Fruit fly (Drosophila melanogaster) whole organism, embryonic: Measurements from ENCODE around the gene CG18810.

Experiments used
- B-H2 ChIP-seq: fragments of 200-800 bp; sonication (Bioruptor generic); optimal IDR thresholded peaks from 2 replicates; lab custom pipeline; 2018; ENCODE audit warnings: missing biosample characterization, mild to moderate bottlenecking, missing genetic modification characterization
- CG11093 ChIP-seq: fragments of 200-800 bp; sonication (Bioruptor generic); IDR thresholded peaks from 3 replicates; pipeline ENCODE4 v1.3.6; 2022; ENCODE audit warnings: missing biosample characterization, missing genetic modification characterization
- CG12744 ChIP-seq: fragments of 200-800 bp; sonication (Bioruptor generic); optimal IDR thresholded peaks from 2 replicates; lab custom pipeline; 2016; ENCODE audit warnings: missing biosample characterization, missing genetic modification characterization
- CG12942 ChIP-seq: fragments of 200-800 bp; sonication (Bioruptor generic); optimal IDR thresholded peaks from 3 replicates; lab custom pipeline; 2016; ENCODE audit warnings: missing biosample characterization, missing genetic modification characterization
- CG13424 ChIP-seq: fragments of 200-800 bp; sonication (Bioruptor generic); optimal IDR thresholded peaks from 2 replicates; lab custom pipeline; 2019; ENCODE audit warnings: missing biosample characterization, mild to moderate bottlenecking, missing genetic modification characterization, moderate library complexity
- CG14050 ChIP-seq: fragments of 200-800 bp; sonication (Bioruptor generic); IDR thresholded peaks from 3 replicates; pipeline ENCODE4 v1.3.6; 2022; ENCODE audit warnings: missing biosample characterization, missing genetic modification characterization
- CG14441 ChIP-seq: fragments of 200-800 bp; sonication (Bioruptor generic); IDR thresholded peaks from 2 replicates; pipeline ENCODE4 v1.3.6; 2022; ENCODE audit warnings: missing biosample characterization, missing genetic modification characterization
- CG14710 ChIP-seq: fragments of 200-800 bp; sonication (Bioruptor generic); optimal IDR thresholded peaks from 3 replicates; lab custom pipeline; 2019; ENCODE audit warnings: missing biosample characterization, mild to moderate bottlenecking, missing genetic modification characterization, moderate library complexity
- CG16813 ChIP-seq: fragments of 200-800 bp; sonication (Bioruptor generic); IDR thresholded peaks from 3 replicates; pipeline ENCODE4 v1.3.6; 2022; ENCODE audit warnings: missing biosample characterization, missing genetic modification characterization; ENCODE audit not compliant: partially characterized antibody
- CG18011 ChIP-seq: fragments of 200-800 bp; sonication (Bioruptor generic); optimal IDR thresholded peaks from 2 replicates; lab custom pipeline; 2017; ENCODE audit warnings: missing biosample characterization, missing genetic modification characterization, mild to moderate bottlenecking, moderate library complexity, missing genotype
- CG18764 ChIP-seq: fragments of 200-800 bp; sonication (Bioruptor generic); optimal IDR thresholded peaks from 3 replicates; lab custom pipeline; 2016; ENCODE audit warnings: missing biosample characterization, missing genetic modification characterization
- CG2875 ChIP-seq: fragments of 200-800 bp; sonication (Bioruptor generic); optimal IDR thresholded peaks from 2 replicates; lab custom pipeline; 2017; ENCODE audit warnings: missing biosample characterization, mild to moderate bottlenecking, missing genetic modification characterization, missing genetic modification reagents
- CG4424 ChIP-seq: fragments of 200-800 bp; sonication (Bioruptor generic); optimal IDR thresholded peaks from 3 replicates; lab custom pipeline; 2016; ENCODE audit warnings: missing biosample characterization, missing genetic modification characterization
- CG4617 ChIP-seq: fragments of 200-800 bp; sonication (Bioruptor generic); optimal IDR thresholded peaks from 3 replicates; lab custom pipeline; 2016; ENCODE audit warnings: missing biosample characterization, missing genetic modification characterization, borderline replicate concordance
- CG6654 ChIP-seq: fragments of 200-800 bp; sonication (Bioruptor generic); optimal IDR thresholded peaks from 2 replicates; lab custom pipeline; 2017; ENCODE audit warnings: missing biosample characterization, mild to moderate bottlenecking, missing genetic modification characterization
- CG6689 ChIP-seq: fragments of 200-800 bp; sonication (Bioruptor generic); IDR thresholded peaks from 2 replicates; pipeline ENCODE4 v1.3.6; 2022; ENCODE audit warnings: missing biosample characterization, missing genetic modification characterization
- CG6765 ChIP-seq: fragments of 200-800 bp; sonication (Bioruptor generic); optimal IDR thresholded peaks from 3 replicates; lab custom pipeline; 2017; ENCODE audit warnings: missing biosample characterization, mild to moderate bottlenecking, missing genetic modification characterization
- CG6813 ChIP-seq: fragments of 200-800 bp; sonication (Bioruptor generic); optimal IDR thresholded peaks from 2 replicates; lab custom pipeline; 2017; ENCODE audit warnings: missing biosample characterization, missing genetic modification characterization, mild to moderate bottlenecking, moderate library complexity, missing genetic modification reagents
- CG8388 ChIP-seq: fragments of 200-800 bp; sonication (Bioruptor generic); optimal IDR thresholded peaks from 2 replicates; lab custom pipeline; 2019; ENCODE audit warnings: missing biosample characterization, mild to moderate bottlenecking, missing genetic modification characterization, moderate library complexity
- CG8765 ChIP-seq: fragments of 200-800 bp; sonication (Bioruptor generic); IDR thresholded peaks from 2 replicates; pipeline ENCODE4 v1.3.6; 2022; ENCODE audit warnings: missing biosample characterization, missing genetic modification characterization
- CG9609 ChIP-seq: fragments of 200-800 bp; sonication (Bioruptor generic); optimal IDR thresholded peaks from 3 replicates; lab custom pipeline; 2016; ENCODE audit warnings: missing biosample characterization, missing genetic modification characterization
- E2f2 ChIP-seq: fragments of 200-800 bp; sonication (Bioruptor generic); IDR thresholded peaks from 2 replicates; pipeline ENCODE4 v1.3.6; 2022; ENCODE audit warnings: missing biosample characterization, missing genetic modification characterization
- Gug ChIP-seq: fragments of 200-800 bp; sonication (Bioruptor generic); IDR thresholded peaks from 4 replicates; pipeline ENCODE4 v1.3.6; 2022; ENCODE audit warnings: missing biosample characterization, missing genetic modification characterization
- HLH3B ChIP-seq: fragments of 200-800 bp; sonication (Bioruptor generic); IDR thresholded peaks from 2 replicates; pipeline ENCODE4 v1.3.6; 2022; ENCODE audit warnings: missing biosample characterization, missing genetic modification characterization
- HLH54F ChIP-seq: fragments of 200-800 bp; sonication (Bioruptor generic); optimal IDR thresholded peaks from 3 replicates; lab custom pipeline; 2016; ENCODE audit warnings: missing biosample characterization, missing genetic modification characterization
- Optix ChIP-seq: fragments of 200-800 bp; sonication (Bioruptor generic); IDR thresholded peaks from 3 replicates; pipeline ENCODE4 v1.3.6; 2022; ENCODE audit warnings: missing biosample characterization, missing genetic modification characterization
- Spps ChIP-seq: fragments of 200-800 bp; sonication (Bioruptor generic); optimal IDR thresholded peaks from 2 replicates; lab custom pipeline; 2018; ENCODE audit warnings: missing biosample characterization, mild to moderate bottlenecking, missing genetic modification characterization
- ab ChIP-seq: fragments of 200-800 bp; sonication (Bioruptor generic); optimal IDR thresholded peaks from 2 replicates; lab custom pipeline; 2016; ENCODE audit warnings: missing biosample characterization, missing genetic modification characterization
- ac ChIP-seq: fragments of 200-800 bp; sonication (Bioruptor generic); optimal IDR thresholded peaks from 3 replicates; lab custom pipeline; 2017; ENCODE audit warnings: missing biosample characterization, mild to moderate bottlenecking, missing genetic modification characterization
- amos ChIP-seq: fragments of 200-800 bp; sonication (Bioruptor generic); IDR thresholded peaks from 2 replicates; pipeline ENCODE4 v1.3.6; 2022; ENCODE audit warnings: missing biosample characterization, missing genetic modification characterization; ENCODE audit not compliant: partially characterized antibody
- az2 ChIP-seq: fragments of 200-800 bp; sonication (Bioruptor generic); optimal IDR thresholded peaks from 3 replicates; lab custom pipeline; 2016; ENCODE audit warnings: missing biosample characterization, missing genetic modification characterization
- chn ChIP-seq: fragments of 200-800 bp; sonication (Bioruptor generic); optimal IDR thresholded peaks from 2 replicates; lab custom pipeline; 2016; ENCODE audit warnings: missing biosample characterization, missing genetic modification characterization
- ci ChIP-seq: fragments of 200-800 bp; sonication (Bioruptor generic); IDR thresholded peaks from 3 replicates; pipeline ENCODE4 v1.3.6; 2022; ENCODE audit warnings: missing biosample characterization, missing genetic modification characterization
- cwo ChIP-seq: fragments of 200-800 bp; sonication (Bioruptor generic); optimal IDR thresholded peaks from 3 replicates; lab custom pipeline; 2017; ENCODE audit warnings: missing biosample characterization, missing genetic modification characterization, mild to moderate bottlenecking, moderate library complexity, missing genetic modification reagents
- da ChIP-seq: fragments of 200-800 bp; sonication (Bioruptor generic); optimal IDR thresholded peaks from 2 replicates; lab custom pipeline; 2016; ENCODE audit warnings: missing biosample characterization, missing genetic modification characterization
- dpn ChIP-seq, 2 experiments: fragments of 200-800 bp; sonication (Bioruptor generic); optimal IDR thresholded peaks; 3 replicates each; lab custom pipeline; 2016; ENCODE audit warnings: missing biosample characterization in 2 of 2, missing genetic modification characterization in 2 of 2
- emc ChIP-seq: fragments of 200-800 bp; sonication (Bioruptor generic); optimal IDR thresholded peaks from 2 replicates; lab custom pipeline; 2016; ENCODE audit warnings: missing biosample characterization, missing genetic modification characterization
- ems ChIP-seq: fragments of 200-800 bp; sonication (Bioruptor generic); optimal IDR thresholded peaks from 3 replicates; lab custom pipeline; 2016; ENCODE audit warnings: missing biosample characterization, missing genetic modification characterization
- fd3F ChIP-seq: fragments of 200-800 bp; sonication (Bioruptor generic); optimal IDR thresholded peaks from 2 replicates; lab custom pipeline; 2018; ENCODE audit warnings: missing biosample characterization, mild to moderate bottlenecking, missing genetic modification characterization, moderate library complexity
- grau ChIP-seq: fragments of 200-800 bp; optimal IDR thresholded peaks from 3 replicates; lab custom pipeline; 2019; ENCODE audit warnings: missing biosample characterization, mild to moderate bottlenecking, missing genetic modification characterization, moderate library complexity
- gsb ChIP-seq: fragments of 200-800 bp; sonication (Bioruptor generic); IDR thresholded peaks from 2 replicates; pipeline ENCODE4 v1.3.6; 2022; ENCODE audit warnings: missing biosample characterization, missing genetic modification characterization
- jumu ChIP-seq: fragments of 200-800 bp; sonication (Bioruptor generic); optimal IDR thresholded peaks from 3 replicates; lab custom pipeline; 2016; ENCODE audit warnings: missing biosample characterization, missing genetic modification characterization
- odd ChIP-seq: fragments of 200-800 bp; sonication (Bioruptor generic); optimal IDR thresholded peaks from 2 replicates; lab custom pipeline; 2017; ENCODE audit warnings: missing biosample characterization, mild to moderate bottlenecking, missing genetic modification characterization
- pfk ChIP-seq: fragments of 200-800 bp; sonication (Bioruptor generic); optimal IDR thresholded peaks from 2 replicates; lab custom pipeline; 2018; ENCODE audit warnings: missing biosample characterization, mild to moderate bottlenecking, missing genetic modification characterization, moderate library complexity
- pho ChIP-seq: fragments of 200-800 bp; sonication (Bioruptor generic); optimal IDR thresholded peaks from 2 replicates; lab custom pipeline; 2016; ENCODE audit warnings: missing biosample characterization, missing genetic modification characterization
- pum ChIP-seq: fragments of 200-800 bp; sonication (Bioruptor generic); optimal IDR thresholded peaks from 2 replicates; lab custom pipeline; 2016; ENCODE audit warnings: missing biosample characterization, missing genetic modification characterization
- shn ChIP-seq: fragments of 200-800 bp; sonication (Bioruptor generic); optimal IDR thresholded peaks from 3 replicates; lab custom pipeline; 2016; ENCODE audit warnings: missing biosample characterization, missing genetic modification characterization
- slbo ChIP-seq: fragments of 200-800 bp; sonication (Bioruptor generic); IDR thresholded peaks from 2 replicates; pipeline ENCODE4 v1.3.6; 2022; ENCODE audit warnings: missing biosample characterization, missing genetic modification characterization
- slp2 ChIP-seq: fragments of 200-800 bp; sonication (Bioruptor generic); optimal IDR thresholded peaks from 2 replicates; lab custom pipeline; 2016; ENCODE audit warnings: missing biosample characterization, missing genetic modification characterization
- tin ChIP-seq: fragments of 200-800 bp; sonication (Bioruptor generic); optimal IDR thresholded peaks from 3 replicates; lab custom pipeline; 2016; ENCODE audit warnings: missing biosample characterization, missing genetic modification characterization
- vfl ChIP-seq: fragments of 200-800 bp; sonication (Bioruptor generic); optimal IDR thresholded peaks from 2 replicates; lab custom pipeline; 2016; ENCODE audit warnings: missing biosample characterization, missing genetic modification characterization

Gene CG18810

DNA sequence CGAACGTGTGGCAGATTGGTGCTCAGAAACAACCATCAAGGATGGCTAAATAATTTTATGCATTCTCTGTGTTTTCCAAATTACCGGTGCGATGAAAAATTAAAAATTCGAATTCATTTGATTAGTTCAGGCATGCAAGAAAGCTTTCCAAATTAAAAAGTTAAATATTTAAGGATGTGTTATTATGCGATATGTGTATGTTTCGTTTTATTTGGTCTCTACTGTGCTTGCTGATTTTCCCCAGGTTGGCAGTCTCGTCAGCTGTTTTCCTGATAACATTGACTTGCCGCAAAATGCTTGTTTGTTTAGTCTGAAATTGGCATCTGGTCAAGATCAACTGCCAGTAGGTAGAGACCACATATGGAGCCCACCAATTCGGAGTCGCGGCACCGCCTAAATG lies 1.2 kb downstream of the CG18810 start, which contains the start of gene CG2611 (continued):
- peak; percentile 76; the same call in 1 of the 2 replicates for TF ChIP-seq slbo (GFP tag; lab: Robert Waterston, UW)
- peak; percentile 25 for TF ChIP-seq B-H2
- no peak for TF ChIP-seq ac (GFP tag; lab: Kevin White, UChicago)
- no peak for TF ChIP-seq CG6765 (GFP tag; lab: Kevin White, UChicago)
- TF ChIP-seq HLH3B (GFP tag; lab: Robert Waterston, UW), result 0 out of 2 replicates have a peak, but pooled peaks have one; percentile 29
- TF ChIP-seq pho (GFP tag; lab: Kevin White, UChicago), result peak; percentile 20
- peak; percentile 5 for TF ChIP-seq ems
- TF ChIP-seq da, result peak; percentile 7
- TF ChIP-seq Optix (GFP tag; lab: Robert Waterston, UW), result 0 out of 3 replicates have a peak, but pooled peaks have one; percentile 7
- 0 out of 2 replicates have a peak, but pooled peaks have one; percentile 22 for TF ChIP-seq amos
- TF ChIP-seq CG6689 (GFP tag; lab: Robert Waterston, UW), result peak; percentile 43; the same call in 1 of the 2 replicates
- TF ChIP-seq CG4617 (GFP tag; lab: Kevin White, UChicago), result peak; percentile 12
- TF ChIP-seq vfl (GFP tag; lab: Kevin White, UChicago), result peak; percentile 7
- peak; percentile 45; the same call in 1 of the 4 replicates for TF ChIP-seq Gug (GFP tag; lab: Robert Waterston, UW)
- TF ChIP-seq CG8388 (GFP tag; lab: Kevin White, UChicago), result peak; percentile 20
- peak; percentile 1 for TF ChIP-seq CG18764
- no peak for TF ChIP-seq gsb (GFP tag; lab: Robert Waterston, UW)
- TF ChIP-seq CG18011 (GFP tag; lab: Kevin White, UChicago), result peak; percentile 16
- TF ChIP-seq emc (GFP tag; lab: Kevin White, UChicago), result no peak
- TF ChIP-seq odd, result no peak
- TF ChIP-seq grau (tag; lab: Kevin White, UChicago), result peak; percentile 98
- 0 out of 3 replicates have a peak, but pooled peaks have one; percentile 6 for TF ChIP-seq CG16813 (GFP tag; lab: Robert Waterston, UW)
- peak; percentile 48 for TF ChIP-seq chn
- no peak for TF ChIP-seq Spps (tag; lab: Kevin White, UChicago)
- peak; percentile 57 for TF ChIP-seq jumu
- peak; percentile 3 for TF ChIP-seq shn (GFP tag; lab: Kevin White, UChicago)
- TF ChIP-seq CG9609 (GFP tag; lab: Kevin White, UChicago), result peak; percentile 30
- no peak for TF ChIP-seq ab
- TF ChIP-seq CG8765 (GFP tag; lab: Robert Waterston, UW), result no peak; the same call in 1 of the 2 replicates
- no peak for TF ChIP-seq CG11093 (GFP tag; lab: Robert Waterston, UW)
- peak; percentile 38 to 41 for TF ChIP-seq dpn (GFP tag; optimal IDR thresholded peaks at IDR 0.05; lab: Kevin White, UChicago)
- no peak for TF ChIP-seq CG6654 (GFP tag; lab: Kevin White, UChicago)
- peak; percentile 62 for TF ChIP-seq tin (GFP tag; lab: Kevin White, UChicago)
- peak; percentile 39 for TF ChIP-seq HLH54F
- TF ChIP-seq ci (GFP tag; lab: Robert Waterston, UW), result peak; percentile 79
- TF ChIP-seq pfk (GFP tag; lab: Kevin White, UChicago), result no peak
- peak; percentile 51; the same call in 2 of the 3 replicates for TF ChIP-seq CG14050 (GFP tag; lab: Robert Waterston, UW)
- peak; percentile 50 for TF ChIP-seq pum (GFP tag; lab: Kevin White, UChicago)
- TF ChIP-seq CG13424 (tag; lab: Kevin White, UChicago), result peak; percentile 44
- TF ChIP-seq fd3F, result peak; percentile 15
- TF ChIP-seq CG6813 (GFP tag; lab: Kevin White, UChicago), result no peak
- peak; percentile 5 for TF ChIP-seq CG2875
- peak; percentile 26 for TF ChIP-seq slp2 (GFP tag; lab: Kevin White, UChicago)
- TF ChIP-seq CG14441 (GFP tag; lab: Robert Waterston, UW), result peak; percentile 67
- TF ChIP-seq CG12744 (GFP tag; lab: Kevin White, UChicago), result peak; percentile 22
- peak; percentile 59 for TF ChIP-seq az2 (GFP tag; lab: Kevin White, UChicago)
- TF ChIP-seq CG4424 (GFP tag; lab: Kevin White, UChicago), result peak; percentile 48
- peak; percentile 43 for TF ChIP-seq E2f2 (GFP tag; lab: Robert Waterston, UW)
- TF ChIP-seq CG12942, result peak; percentile 50
- peak; percentile 16 for TF ChIP-seq cwo (GFP tag; lab: Kevin White, UChicago)
- TF ChIP-seq CG14710 (tag; lab: Kevin White, UChicago), result peak; percentile 31
